Worm (Caenorhabditis elegans): ENCODE measurements around the gene ZK488.6.

ZK488.6 gene

ce11 chrV:585472-585871 is 4.8 kb upstream of the ZK488.6 start, which contains the start of gene K06H6.2:
Gene K06H6.2 (plus strand): TSS chrV:585772.
- TF ChIP-seq pag-3 (tag; optimal IDR thresholded peaks at IDR 0.05; ENCODE audit: borderline replicate concordance, insufficient read depth) (no peak), nhr-85 (tag) (no peak), mep-1 (tag; optimal IDR thresholded peaks at IDR 0.05) (no peak), pax-3 (tag; optimal IDR thresholded peaks at IDR 0.05) (no peak), snu-23 (GFP tag; optimal IDR thresholded peaks at IDR 0.05) (no peak)

ce11 chrV:587818-588217 is 2.5 kb upstream of the ZK488.6 start, which contains the start of gene K06H6.1:
Gene K06H6.1 (plus strand): TSS chrV:588118.
- no peak for TF ChIP-seq unc-130 (tag; optimal IDR thresholded peaks at IDR 0.05)
- TF ChIP-seq nhr-71 (tag; optimal IDR thresholded peaks at IDR 0.05) = no peak
- no peak for TF ChIP-seq lsy-2 (tag; optimal IDR thresholded peaks at IDR 0.05)
- no peak for TF ChIP-seq F16B12.6 (tag; optimal IDR thresholded peaks at IDR 0.05)
- TF ChIP-seq C16A3.4 (tag; optimal IDR thresholded peaks at IDR 0.05) = no peak
- TF ChIP-seq egl-27 (tag; optimal IDR thresholded peaks at IDR 0.05) = no peak
- TF ChIP-seq sup-37 (GFP tag; optimal IDR thresholded peaks at IDR 0.05) = no peak
- TF ChIP-seq lin-13 (GFP tag; optimal IDR thresholded peaks at IDR 0.05) = no peak
- TF ChIP-seq grh-1 (GFP tag; IDR thresholded peaks at IDR 0.05) = no peak
- no peak for TF ChIP-seq jun-1 (tag; optimal IDR thresholded peaks at IDR 0.05)
- TF ChIP-seq fkh-4 (tag; optimal IDR thresholded peaks at IDR 0.05; ENCODE audit: borderline replicate concordance) = no peak
- no peak for TF ChIP-seq lin-15B (tag; optimal IDR thresholded peaks at IDR 0.05)
- no peak for TF ChIP-seq xbp-1 (tag; optimal IDR thresholded peaks at IDR 0.05)
- no peak for TF ChIP-seq elt-3 (tag; optimal IDR thresholded peaks at IDR 0.05)
- no peak for TF ChIP-seq aly-2 (tag; optimal IDR thresholded peaks at IDR 0.05)
- no peak for TF ChIP-seq hlh-17 (GFP tag; optimal IDR thresholded peaks at IDR 0.05; ENCODE audit: borderline replicate concordance)
- TF ChIP-seq dsc-1 (tag; optimal IDR thresholded peaks at IDR 0.05) = no peak
- no peak for TF ChIP-seq elt-2 (tag; optimal IDR thresholded peaks at IDR 0.05)
- TF ChIP-seq hpl-2 (GFP tag; optimal IDR thresholded peaks at IDR 0.05) = no peak

DNA sequence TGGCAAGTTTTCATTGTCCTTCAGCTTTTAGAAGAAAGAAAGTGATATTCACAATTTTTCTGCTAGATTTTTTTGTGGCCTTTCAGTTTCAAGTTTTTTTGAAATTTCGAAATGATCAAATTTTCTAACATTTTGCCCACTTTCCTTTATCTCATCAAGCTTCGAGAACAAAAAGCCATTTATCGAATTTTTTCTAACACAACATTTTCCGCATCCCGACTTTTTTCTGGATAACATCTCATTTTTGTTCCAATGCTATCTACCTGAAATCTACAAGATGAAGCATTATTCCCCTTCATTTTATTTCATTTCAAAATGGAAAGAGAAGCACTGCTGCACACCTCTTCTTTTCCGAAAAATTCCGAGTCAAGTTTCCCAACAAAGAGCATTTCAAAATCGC is 2.7 kb downstream of the ZK488.6 start, which contains the start of gene ZK488.5:
Gene ZK488.5, plus strand, starts transcription at position 301 of the 400 bp plus-strand sequence.
- TF ChIP-seq fkh-4 (tag; optimal IDR thresholded peaks at IDR 0.05; ENCODE audit: borderline replicate concordance) (no peak), nhr-19 (GFP tag; conservative IDR thresholded peaks at IDR 0.05) (no peak), nhr-77 (tag; optimal IDR thresholded peaks at IDR 0.05) (no peak), C04F5.9 (tag; optimal IDR thresholded peaks at IDR 0.05) (no peak), dpl-1 (GFP tag; optimal IDR thresholded peaks at IDR 0.05) (no peak), nhr-47 (tag; optimal IDR thresholded peaks at IDR 0.05) (no peak), zag-1 (tag; optimal IDR thresholded peaks at IDR 0.05) (no peak), nhr-76 (tag; optimal IDR thresholded peaks at IDR 0.05) (no peak), hpl-2 (GFP tag; optimal IDR thresholded peaks at IDR 0.05) (no peak), ceh-63 (GFP tag; optimal IDR thresholded peaks at IDR 0.05) (no peak), aha-1 (tag; optimal IDR thresholded peaks at IDR 0.05) (no peak), lin-35 (GFP tag; optimal IDR thresholded peaks at IDR 0.05) (no peak), nhr-84 (tag; optimal IDR thresholded peaks at IDR 0.05) (no peak), nhr-90 (tag; optimal IDR thresholded peaks at IDR 0.05; ENCODE audit: poor library complexity) (no peak), xbp-1 (tag; optimal IDR thresholded peaks at IDR 0.05) (no peak), ama-1 (optimal IDR thresholded peaks at IDR 0.05) (no peak), lin-15B (tag; optimal IDR thresholded peaks at IDR 0.05) (no peak), Y116A8C.19 (tag; optimal IDR thresholded peaks at IDR 0.05; ENCODE audit: borderline replicate concordance) (no peak), blmp-1 (tag; optimal IDR thresholded peaks at IDR 0.05) (no peak), mab-9 (GFP tag; IDR thresholded peaks at IDR 0.05) (no peak)

All from whole organism, L1 larva.